Fruit fly (Drosophila melanogaster) S2 (cell line): Measurements from ENCODE around the gene CG12253.

Experiments
- CG8478 ChIP-seq: fragments of >200 bp; optimal IDR thresholded peaks from 2 replicates; lab custom pipeline; 2018
- CTCF ChIP-seq, 2 experiments: fragments of >200 bp; optimal IDR thresholded peaks; 2 replicates each; lab custom pipeline; 2018

DNA sequence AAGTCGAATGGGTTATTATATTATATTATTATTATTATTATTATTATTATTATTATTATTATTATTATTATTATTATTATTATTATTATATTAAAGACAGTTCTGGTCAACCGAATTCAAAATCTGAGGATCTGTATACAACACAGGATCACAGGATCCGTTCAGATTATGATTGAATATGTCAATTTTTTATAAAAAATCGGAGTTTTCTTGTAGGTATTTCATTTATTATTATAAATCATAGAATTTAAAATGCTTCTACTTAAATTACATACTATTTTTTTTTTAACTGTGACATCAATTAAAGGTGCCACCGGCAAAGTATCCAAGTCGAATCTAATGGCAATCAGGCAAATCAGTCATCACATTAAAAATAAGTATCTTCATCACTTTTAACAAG is 29.1 kb downstream of the CG12253 start, which contains the start of gene CG14913:
- TF ChIP-seq CG8478 (lab: Kevin White, UChicago) (no peak), CTCF (optimal IDR thresholded peaks at IDR 0.05; lab: Kevin White, UChicago) (no peak)
